Fruit fly (Drosophila melanogaster): ENCODE data around the gene CG14238.

DNA sequence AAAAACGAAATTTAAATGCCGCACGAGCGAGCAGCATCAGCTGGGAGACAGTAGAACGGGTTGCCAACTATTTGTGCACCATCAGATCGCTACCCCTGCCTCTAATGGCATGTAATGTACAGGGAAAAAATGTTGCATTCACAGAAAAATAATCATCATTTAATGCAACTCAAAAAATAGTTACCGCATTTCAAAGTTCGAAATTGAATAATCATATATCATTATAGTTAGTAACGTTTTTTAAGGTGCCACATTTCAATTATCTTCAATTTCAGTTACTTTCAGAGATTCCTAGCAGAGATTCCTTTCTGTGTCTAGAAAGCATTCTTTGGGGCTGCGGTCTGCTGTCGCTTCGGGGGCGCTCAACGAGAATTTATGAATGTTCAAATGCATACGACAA lies 23.2 kb downstream of the CG14238 start:
- TF ChIP-seq Hr83 (GFP tag; optimal IDR thresholded peaks at IDR 0.05; ENCODE audit: poor library complexity, severe bottlenecking) (no peak), dl (GFP tag; optimal IDR thresholded peaks at IDR 0.05; ENCODE audit: insufficient read depth in 1 of 2, partially characterized antibody in 2 of 2) (no peak), GATAd (GFP tag; optimal IDR thresholded peaks at IDR 0.05) (no peak), sage (GFP tag; optimal IDR thresholded peaks at IDR 0.05) (no peak), psq (GFP tag; optimal IDR thresholded peaks at IDR 0.05) (no peak), Mio (GFP tag; optimal IDR thresholded peaks at IDR 0.05) (no peak), OdsH (GFP tag; optimal IDR thresholded peaks at IDR 0.05) (no peak), brk (GFP tag; optimal IDR thresholded peaks at IDR 0.05) (no peak), Sp1 (GFP tag; optimal IDR thresholded peaks at IDR 0.05) (no peak), dmrt93B (GFP tag; optimal IDR thresholded peaks at IDR 0.05) (no peak), Abd-B (GFP tag; optimal IDR thresholded peaks at IDR 0.05) (no peak)

Measured in whole organism, wandering third instar larva.